Worm (Caenorhabditis elegans) whole organism, L4 larva: ENCODE data around the gene ttr-1.

Experiments used
- D1046.2 ChIP-seq: fragments of 200-800 bp; sonication (Bioruptor generic); IDR thresholded peaks from 2 replicates; pipeline ENCODE4 v1.3.6; 2022; ENCODE audit warnings: missing genetic modification characterization, missing compliant biosample characterization
- T20F7.1 ChIP-seq: fragments of 200-800 bp; sonication (Bioruptor generic); optimal IDR thresholded peaks from 2 replicates; lab custom pipeline; 2018; ENCODE audit warnings: mild to moderate bottlenecking, missing genetic modification characterization, missing compliant biosample characterization
- T26A8.4 ChIP-seq: fragments of 200-800 bp; sonication (Bioruptor generic); IDR thresholded peaks from 2 replicates; pipeline ENCODE4 v1.3.6; 2022; ENCODE audit warnings: missing genetic modification characterization, missing compliant biosample characterization
- Y75B8A.6 ChIP-seq: fragments of 200-800 bp; sonication (Bioruptor generic); IDR thresholded peaks from 2 replicates; pipeline ENCODE4 v1.3.6; 2022; ENCODE audit warnings: missing genetic modification reagents, missing genetic modification characterization, missing compliant biosample characterization
- ZK337.2 ChIP-seq: fragments of 200-800 bp; sonication (Bioruptor generic); IDR thresholded peaks from 2 replicates; pipeline ENCODE4 v1.3.6; 2022; ENCODE audit warnings: missing genetic modification reagents, missing genetic modification characterization, missing compliant biosample characterization
- aha-1 ChIP-seq: fragments of 150-350 bp; peaks from one replicate; lab custom pipeline; 2014; ENCODE audit warnings: missing biosample characterization, missing genetic modification characterization
- ama-1 ChIP-seq: fragments of 150-350 bp; optimal IDR thresholded peaks from 2 replicates; lab custom pipeline; 2014; ENCODE audit warnings: inconsistent platforms, mixed read lengths
- arid-1 ChIP-seq: fragments of 200-800 bp; sonication (Bioruptor generic); conservative IDR thresholded peaks from 2 replicates; pipeline ENCODE4 v1.3.6; 2022; ENCODE audit warnings: missing genetic modification reagents, missing genetic modification characterization, missing compliant biosample characterization
- ceh-20 ChIP-seq: fragments of 200-800 bp; sonication (Bioruptor generic); IDR thresholded peaks from 2 replicates; pipeline ENCODE4 v1.3.6; 2022; ENCODE audit warnings: missing genetic modification reagents, missing genetic modification characterization, missing compliant biosample characterization
- ceh-44 ChIP-seq: fragments of 200-800 bp; sonication (Bioruptor generic); IDR thresholded peaks from 2 replicates; pipeline ENCODE4 v1.3.6; 2022; ENCODE audit warnings: missing genetic modification reagents, missing genetic modification characterization, missing compliant biosample characterization
- ceh-62 ChIP-seq: sonication (generic microtip); optimal IDR thresholded peaks from 2 replicates; lab custom pipeline; 2017; ENCODE audit warnings: missing biosample characterization, missing genetic modification characterization
- ctbp-1 ChIP-seq: fragments of 200-800 bp; sonication (Bioruptor generic); IDR thresholded peaks from 2 replicates; pipeline ENCODE4 v1.3.6; 2022; ENCODE audit warnings: missing genetic modification reagents, missing genetic modification characterization, missing compliant biosample characterization
- daf-16 ChIP-seq, 3 experiments: sonication (generic microtip); optimal IDR thresholded peaks; 2 replicates each; lab custom pipeline; 2016 to 2017; ENCODE audit warnings: missing genetic modification characterization in 3 of 3, missing genetic modification reagents in 3 of 3, mild to moderate bottlenecking in 2 of 3, missing compliant biosample characterization in 2 of 3, missing biosample characterization in 1 of 3, moderate library complexity in 1 of 3
- dmd-6 ChIP-seq: fragments of 200-800 bp; sonication (Bioruptor generic); IDR thresholded peaks from 2 replicates; pipeline ENCODE4 v1.3.6; 2022; ENCODE audit warnings: missing genetic modification reagents, missing genetic modification characterization, missing compliant biosample characterization
- dmd-9 ChIP-seq: fragments of 200-800 bp; sonication (Bioruptor generic); IDR thresholded peaks from 2 replicates; pipeline ENCODE4 v1.3.6; 2022; ENCODE audit warnings: missing genetic modification reagents, missing genetic modification characterization, missing compliant biosample characterization
- dpl-1 ChIP-seq: fragments of 150-350 bp; optimal IDR thresholded peaks from 2 replicates; lab custom pipeline; 2014; ENCODE audit warnings: missing biosample characterization, missing genetic modification reagents, missing genetic modification characterization
- dve-1 ChIP-seq: sonication (generic microtip); optimal IDR thresholded peaks from 2 replicates; lab custom pipeline; 2017; ENCODE audit warnings: antibody characterized with exemption, mild to moderate bottlenecking, missing genetic modification characterization, missing compliant biosample characterization; ENCODE audit not compliant: insufficient read depth
- egl-27 ChIP-seq: sonication (generic microtip); optimal IDR thresholded peaks from 3 replicates; lab custom pipeline; 2017; ENCODE audit warnings: missing biosample characterization, missing genetic modification reagents, missing genetic modification characterization
- fos-1 ChIP-seq: fragments of 150-350 bp; optimal IDR thresholded peaks from 2 replicates; lab custom pipeline; 2014; ENCODE audit warnings: missing biosample characterization, missing genetic modification characterization
- hlh-11 ChIP-seq: fragments of 200-800 bp; sonication (Bioruptor generic); optimal IDR thresholded peaks from 2 replicates; lab custom pipeline; 2018; ENCODE audit warnings: mild to moderate bottlenecking, missing genetic modification characterization, missing compliant biosample characterization
- hlh-30 ChIP-seq: sonication (generic microtip); optimal IDR thresholded peaks from 2 replicates; lab custom pipeline; 2017; ENCODE audit warnings: antibody characterized with exemption, mild to moderate bottlenecking, missing genetic modification characterization, missing compliant biosample characterization; ENCODE audit not compliant: insufficient read depth
- hmg-1.1 ChIP-seq: fragments of 200-800 bp; sonication (Bioruptor generic); IDR thresholded peaks from 2 replicates; pipeline ENCODE4 v1.3.6; 2022; ENCODE audit warnings: missing genetic modification reagents, missing genetic modification characterization, missing compliant biosample characterization
- lin-1 ChIP-seq: fragments of 200-800 bp; sonication (Bioruptor generic); IDR thresholded peaks from 2 replicates; pipeline ENCODE4 v1.3.6; 2022; ENCODE audit warnings: missing genetic modification reagents, missing genetic modification characterization, missing compliant biosample characterization
- lin-29 ChIP-seq: fragments of 200-800 bp; sonication (Bioruptor generic); IDR thresholded peaks from 2 replicates; pipeline ENCODE4 v1.3.6; 2022; ENCODE audit warnings: missing genetic modification reagents, missing genetic modification characterization, missing compliant biosample characterization
- lin-38 ChIP-seq: fragments of 200-800 bp; sonication (Bioruptor generic); IDR thresholded peaks from 2 replicates; pipeline ENCODE4 v1.3.6; 2022; ENCODE audit warnings: missing genetic modification reagents, missing genetic modification characterization, missing compliant biosample characterization
- lsy-2 ChIP-seq, 2 experiments: fragments of 150-350 bp in 1 of 2; sonication (generic microtip) in 1 of 2; optimal IDR thresholded peaks; 2 replicates each; lab custom pipeline; 2014 to 2017; ENCODE audit warnings: missing biosample characterization in 2 of 2, missing genetic modification characterization in 2 of 2
- madf-9 ChIP-seq: fragments of 200-800 bp; sonication (Bioruptor generic); conservative IDR thresholded peaks from 2 replicates; pipeline ENCODE4 v1.3.6; 2022; ENCODE audit warnings: missing genetic modification reagents, missing genetic modification characterization, missing compliant biosample characterization
- mep-1 ChIP-seq: fragments of 150-350 bp; sonication (generic microtip); optimal IDR thresholded peaks from 3 replicates; lab custom pipeline; 2014; ENCODE audit warnings: missing biosample characterization, missing genetic modification characterization
- mes-2 ChIP-seq: sonication (generic microtip); optimal IDR thresholded peaks from 2 replicates; lab custom pipeline; 2016; ENCODE audit warnings: missing genotype, mild to moderate bottlenecking, missing genetic modification characterization, missing compliant biosample characterization; ENCODE audit not compliant: poor library complexity, severe bottlenecking
- mxl-3 ChIP-seq: fragments of 200-800 bp; sonication (Bioruptor generic); optimal IDR thresholded peaks from 2 replicates; lab custom pipeline; 2018; ENCODE audit warnings: mild to moderate bottlenecking, missing genetic modification characterization, missing compliant biosample characterization
- nhr-102 ChIP-seq: sonication (generic microtip); optimal IDR thresholded peaks from 2 replicates; lab custom pipeline; 2016; ENCODE audit warnings: mild to moderate bottlenecking, missing genetic modification characterization, moderate library complexity, missing compliant biosample characterization
- nhr-28 ChIP-seq: fragments of 150-350 bp; optimal IDR thresholded peaks from 2 replicates; lab custom pipeline; 2014; ENCODE audit warnings: missing biosample characterization, missing genetic modification characterization
- nhr-77 ChIP-seq: fragments of 150-350 bp; optimal IDR thresholded peaks from 2 replicates; lab custom pipeline; 2014; ENCODE audit warnings: missing biosample characterization, missing genetic modification characterization
- php-3 ChIP-seq: fragments of 200-800 bp; sonication (Bioruptor generic); IDR thresholded peaks from 2 replicates; pipeline ENCODE4 v1.3.6; 2022; ENCODE audit warnings: missing genetic modification reagents, missing genetic modification characterization, missing compliant biosample characterization
- pqm-1 ChIP-seq: sonication (generic microtip); optimal IDR thresholded peaks from 2 replicates; lab custom pipeline; 2017; ENCODE audit warnings: missing biosample characterization, missing genetic modification characterization
- saeg-2 ChIP-seq: fragments of 200-800 bp; sonication (Bioruptor generic); IDR thresholded peaks from 2 replicates; pipeline ENCODE4 v1.3.6; 2022; ENCODE audit warnings: missing genetic modification reagents, missing genetic modification characterization, missing compliant biosample characterization
- sdz-12 ChIP-seq: fragments of 200-800 bp; sonication (Bioruptor generic); optimal IDR thresholded peaks from 2 replicates; lab custom pipeline; 2018; ENCODE audit warnings: mild to moderate bottlenecking, missing genetic modification characterization, missing compliant biosample characterization
- snpc-1.2 ChIP-seq: fragments of 200-800 bp; sonication (Bioruptor generic); IDR thresholded peaks from 2 replicates; pipeline ENCODE4 v1.3.6; 2022; ENCODE audit warnings: missing genetic modification reagents, missing genetic modification characterization, missing compliant biosample characterization
- spr-1 ChIP-seq: sonication (generic microtip); optimal IDR thresholded peaks from 2 replicates; lab custom pipeline; 2016; ENCODE audit warnings: mild to moderate bottlenecking, missing genetic modification characterization, missing compliant biosample characterization
- spr-3 ChIP-seq: fragments of 200-800 bp; sonication (Bioruptor generic); optimal IDR thresholded peaks from 2 replicates; lab custom pipeline; 2018; ENCODE audit warnings: mild to moderate bottlenecking, missing genetic modification characterization, missing compliant biosample characterization
- tra-1 ChIP-seq: fragments of 200-800 bp; sonication (Bioruptor generic); IDR thresholded peaks from 2 replicates; pipeline ENCODE4 v1.3.6; 2022; ENCODE audit warnings: missing genetic modification reagents, missing genetic modification characterization, missing compliant biosample characterization
- unc-130 ChIP-seq: sonication (generic microtip); optimal IDR thresholded peaks from 2 replicates; lab custom pipeline; 2016; ENCODE audit warnings: missing genetic modification reagents, missing genetic modification characterization, missing compliant biosample characterization
- vab-7 ChIP-seq: fragments of 200-800 bp; sonication (Bioruptor generic); IDR thresholded peaks from 2 replicates; pipeline ENCODE4 v1.3.6; 2022; ENCODE audit warnings: missing genetic modification reagents, missing genetic modification characterization, missing compliant biosample characterization
- ztf-11 ChIP-seq: fragments of 150-350 bp; optimal IDR thresholded peaks from 2 replicates; lab custom pipeline; 2014; ENCODE audit warnings: missing biosample characterization, missing genetic modification characterization

Gene ttr-1

DNA sequence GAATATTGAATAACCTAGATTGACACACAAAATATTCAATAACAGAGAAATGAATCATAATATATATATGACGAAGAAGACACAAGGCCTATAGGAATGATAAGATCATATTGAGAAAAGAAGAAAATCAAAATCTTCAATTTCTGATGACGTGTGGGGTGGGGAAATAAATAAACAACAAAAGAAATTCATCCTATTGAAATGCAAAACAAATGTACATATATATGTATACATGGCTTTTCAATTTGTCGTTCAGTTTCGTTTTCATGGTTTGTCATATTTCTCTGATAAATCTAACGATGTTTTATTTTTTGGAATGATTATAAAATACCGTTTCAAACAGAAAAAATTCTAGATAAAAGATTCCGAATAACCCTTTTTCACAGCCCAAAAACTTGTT lies 2.2 kb upstream of the ttr-1 start, which contains the start of gene ttr-3:
ttr-3 (minus strand) TSS at position 101 of the 400 bp plus-strand sequence.
- peak; percentile 25 for TF ChIP-seq dve-1
- TF ChIP-seq snpc-1.2 (GFP tag; lab: Robert Waterston, UW) = no peak

DNA sequence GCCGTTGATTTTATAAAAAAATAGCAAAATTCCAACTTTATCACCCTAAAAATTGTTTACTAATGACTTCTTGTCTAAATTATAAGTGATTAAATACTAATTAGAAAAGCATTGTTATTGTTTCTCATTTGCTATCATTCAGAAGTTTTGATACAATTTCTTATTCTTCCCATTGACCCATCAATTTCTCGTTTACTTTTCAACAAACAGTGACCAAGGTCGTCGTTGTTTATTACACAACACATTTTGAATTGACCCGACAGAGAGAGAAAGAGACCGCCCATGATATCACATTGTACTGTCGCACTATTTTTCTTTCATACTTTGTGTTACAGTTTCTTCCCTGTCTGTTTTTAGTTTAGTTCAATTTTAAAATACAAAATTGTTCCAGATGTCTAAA lies 1.5 kb upstream of the ttr-1 start, which contains the start of gene ttr-2:
ttr-2 (plus strand) TSS at position 392 of the 400 bp plus-strand sequence.
- peak; percentile 2 for TF ChIP-seq mep-1 (tag; lab: Kevin White, UChicago)
- TF ChIP-seq madf-9 = no peak
- peak; percentile 42 for TF ChIP-seq nhr-28

DNA sequence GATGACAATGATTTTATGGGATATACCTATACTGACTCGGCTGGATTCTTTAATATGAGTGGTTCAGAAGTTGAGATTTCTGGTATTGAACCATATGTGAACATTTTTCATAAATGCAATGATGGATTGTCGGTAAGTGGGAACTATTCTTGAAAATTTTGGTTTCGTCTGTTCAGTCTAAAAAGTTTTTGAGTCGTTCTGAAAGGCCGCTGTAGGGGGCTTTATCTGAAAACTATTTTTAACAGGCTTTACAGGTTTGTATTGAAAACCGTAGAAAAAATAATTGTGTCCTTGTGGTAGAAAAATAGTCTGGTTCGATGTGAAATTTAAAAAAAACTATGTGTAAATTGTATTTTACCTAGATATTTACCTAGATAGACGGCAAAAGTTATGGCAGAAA lies 648 bp downstream of the ttr-1 start:
- peak; percentile 84 for TF ChIP-seq aha-1 (tag; lab: Kevin White, UChicago)
- TF ChIP-seq ctbp-1 (GFP tag; lab: Robert Waterston, UW) = no peak
- no peak for TF ChIP-seq T26A8.4 (GFP tag; lab: Robert Waterston, UW)
- no peak for TF ChIP-seq egl-27

DNA sequence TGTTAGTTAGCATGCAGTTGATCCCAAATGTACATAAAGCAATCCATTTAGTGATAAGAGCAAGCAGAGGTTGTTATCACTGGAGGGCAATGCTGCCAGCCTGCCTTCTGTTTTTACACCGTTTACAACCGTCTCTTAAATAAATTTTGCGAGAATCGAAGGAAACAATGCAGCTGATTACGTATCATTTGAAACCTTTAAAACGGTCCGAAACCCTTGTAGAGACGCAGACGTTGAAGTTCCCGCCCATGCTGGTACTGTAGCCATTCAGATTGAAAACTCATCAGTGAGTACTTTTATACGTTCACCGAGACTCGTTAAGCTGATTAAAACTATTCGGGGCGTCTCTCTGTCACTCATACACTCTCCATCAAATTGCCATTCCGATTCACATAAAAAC lies 1.5 kb downstream of the ttr-1 start:
- TF ChIP-seq daf-16 (GFP tag; optimal IDR thresholded peaks at IDR 0.05; lab: Kevin White, UChicago) (peak in 1 of 2 experiments; percentile 26), daf-16 (tag; optimal IDR thresholded peaks at IDR 0.05; lab: Kevin White, UChicago) (peak; percentile 89), hlh-11 (tag; lab: Kevin White, UChicago) (peak; percentile 85), pqm-1 (tag; lab: Kevin White, UChicago) (peak; percentile 95), nhr-28 (peak; percentile 63), fos-1 (tag; lab: Kevin White, UChicago) (no peak), ama-1 (no peak), dve-1 (peak; percentile 87), dmd-9 (GFP tag; lab: Robert Waterston, UW) (no peak), lin-29 (GFP tag; lab: Robert Waterston, UW) (no peak), ztf-11 (no peak), sdz-12 (GFP tag; lab: Kevin White, UChicago) (no peak), lin-38 (GFP tag; lab: Robert Waterston, UW) (peak; percentile 13; the same call in 1 of the 2 replicates), nhr-102 (tag; lab: Kevin White, UChicago) (peak; percentile 57), ceh-44 (no peak), php-3 (peak; percentile 60), snpc-1.2 (GFP tag; lab: Robert Waterston, UW) (no peak), Y75B8A.6 (GFP tag; lab: Robert Waterston, UW) (no peak), ceh-62 (tag; lab: Kevin White, UChicago) (no peak), tra-1 (GFP tag; lab: Robert Waterston, UW) (0 out of 2 replicates have a peak, but pooled peaks have one; percentile 70), dmd-6 (GFP tag; lab: Robert Waterston, UW) (peak; percentile 67; the same call in 1 of the 2 replicates), ceh-20 (GFP tag; lab: Robert Waterston, UW) (peak; percentile 33; the same call in 1 of the 2 replicates), hlh-30 (tag; lab: Kevin White, UChicago) (peak; percentile 35), spr-3 (GFP tag; lab: Kevin White, UChicago) (no peak), D1046.2 (GFP tag; lab: Robert Waterston, UW) (no peak), lin-1 (peak; percentile 36; the same call in 1 of the 2 replicates), mep-1 (tag; lab: Kevin White, UChicago) (peak; percentile 56), spr-1 (tag; lab: Kevin White, UChicago) (no peak), mes-2 (tag; lab: Kevin White, UChicago) (peak; percentile 62), arid-1 (no peak), mxl-3 (GFP tag; lab: Kevin White, UChicago) (peak; percentile 11), unc-130 (no peak), saeg-2 (GFP tag; lab: Robert Waterston, UW) (0 out of 2 replicates have a peak, but pooled peaks have one; percentile 51), hmg-1.1 (no peak), lsy-2 (tag; optimal IDR thresholded peaks at IDR 0.05; lab: Kevin White, UChicago) (peak; percentile 4 to 29), T26A8.4 (GFP tag; lab: Robert Waterston, UW) (peak; percentile 22; the same call in 1 of the 2 replicates), ZK337.2 (GFP tag; lab: Robert Waterston, UW) (no peak), T20F7.1 (peak; percentile 1), dpl-1 (GFP tag; lab: Kevin White, UChicago) (peak; percentile 27), nhr-77 (peak; percentile 40), vab-7 (GFP tag; lab: Robert Waterston, UW) (no peak)
